5 worm cellular contexts compared by ENCODE assay signal in genomic region chrIII:8655412-8655811, ce11.
TF ChIP-seq lines count a peak whose summit lies in the region.

No protein-coding gene starts in this region.

TF ChIP-seq in whole organism, L1 larva, 84 proteins besides CTCF, POLR2A, EP300 and RAD21:
- TF ChIP-seq snpc-4 (tag; optimal IDR thresholded peaks at IDR 0.05; lab: Kevin White, UChicago) (no peak), efl-1 (optimal IDR thresholded peaks at IDR 0.05; lab: Kevin White, UChicago) (no peak), efl-1 (GFP tag; optimal IDR thresholded peaks at IDR 0.05 in 1 of 2; lab: Kevin White, UChicago) (peak in 1 of 2 experiments; percentile 22), mdl-1 (tag; optimal IDR thresholded peaks at IDR 0.05; lab: Kevin White, UChicago) (peak in 1 of 2 experiments; percentile 2), nhr-20 (tag; optimal IDR thresholded peaks at IDR 0.05; lab: Kevin White, UChicago) (peak; percentile 60), tbx-2 (tag; optimal IDR thresholded peaks at IDR 0.05; lab: Kevin White, UChicago) (peak; percentile 5), nhr-71 (tag; optimal IDR thresholded peaks at IDR 0.05; lab: Kevin White, UChicago) (peak; percentile 51), elt-3 (tag; optimal IDR thresholded peaks at IDR 0.05; lab: Kevin White, UChicago) (peak in 1 of 6 experiments; percentile 38), grh-1 (GFP tag; IDR thresholded peaks at IDR 0.05; lab: Robert Waterston, UW) (no peak), nhr-19 (GFP tag; conservative IDR thresholded peaks at IDR 0.05; lab: Robert Waterston, UW) (peak; percentile 24; the same call in 1 of the 2 replicates), ceh-8 (GFP tag; optimal IDR thresholded peaks at IDR 0.05; lab: Kevin White, UChicago) (peak; percentile 56), C04F5.9 (tag; optimal IDR thresholded peaks at IDR 0.05; lab: Kevin White, UChicago) (no peak), pqm-1 (tag; optimal IDR thresholded peaks at IDR 0.05; lab: Kevin White, UChicago) (no peak), snu-23 (GFP tag; optimal IDR thresholded peaks at IDR 0.05; lab: Kevin White, UChicago) (peak; percentile 40), C34B4.2 (tag; optimal IDR thresholded peaks at IDR 0.05; lab: Kevin White, UChicago) (no peak), lin-14 (GFP tag; optimal IDR thresholded peaks at IDR 0.05; lab: Kevin White, UChicago) (peak; percentile 23), nhr-85 (tag; lab: Kevin White, UChicago) (peak; percentile 73)
TF ChIP-seq in whole organism, L1 larva: peak in this region for 11.

TF ChIP-seq in whole organism, L2 larva, 48 proteins besides CTCF, POLR2A, EP300 and RAD21:
- TF ChIP-seq sma-3 (GFP tag; optimal IDR thresholded peaks at IDR 0.05; lab: Kevin White, UChicago) (peak; percentile 50), unc-39 (tag; optimal IDR thresholded peaks at IDR 0.05; lab: Kevin White, UChicago) (no peak), F13H6.1 (tag; optimal IDR thresholded peaks at IDR 0.05; lab: Kevin White, UChicago) (peak; percentile 1), sma-9 (GFP tag; optimal IDR thresholded peaks at IDR 0.05; lab: Kevin White, UChicago) (peak; percentile 11), sma-9 (tag; optimal IDR thresholded peaks at IDR 0.05; lab: Kevin White, UChicago) (no peak), lin-11 (tag; optimal IDR thresholded peaks at IDR 0.05; lab: Kevin White, UChicago) (no peak), mab-5 (tag; optimal IDR thresholded peaks at IDR 0.05; lab: Kevin White, UChicago) (no peak), nhr-25 (tag; optimal IDR thresholded peaks at IDR 0.05; lab: Kevin White, UChicago) (peak; percentile 55)

TF ChIP-seq in whole organism, L3 larva, 47 proteins besides CTCF, POLR2A, EP300 and RAD21:
- TF ChIP-seq elt-3 (tag; optimal IDR thresholded peaks at IDR 0.05; lab: Kevin White, UChicago) = no peak
- TF ChIP-seq nfya-1 (tag; optimal IDR thresholded peaks at IDR 0.05; lab: Kevin White, UChicago; ENCODE audit: insufficient read depth) = peak; percentile 5
- TF ChIP-seq pqm-1 (tag; optimal IDR thresholded peaks at IDR 0.05; lab: Kevin White, UChicago) = no peak
- TF ChIP-seq snpc-4 (tag; optimal IDR thresholded peaks at IDR 0.05; lab: Kevin White, UChicago) = no peak
- peak; percentile 7 for TF ChIP-seq nhr-25 (tag; optimal IDR thresholded peaks at IDR 0.05; lab: Kevin White, UChicago)
- peak; percentile 71 for TF ChIP-seq mml-1 (tag; optimal IDR thresholded peaks at IDR 0.05; lab: Kevin White, UChicago)

TF ChIP-seq in whole organism, L4 larva, 104 proteins besides CTCF, POLR2A, EP300 and RAD21:
- TF ChIP-seq mxl-2 (GFP tag; conservative IDR thresholded peaks at IDR 0.05; lab: Robert Waterston, UW) (0 out of 2 replicates have a peak, but pooled peaks have one; percentile 41), F10B5.3 (tag; optimal IDR thresholded peaks at IDR 0.05; lab: Kevin White, UChicago) (no peak), nhr-48 (tag; optimal IDR thresholded peaks at IDR 0.05; lab: Kevin White, UChicago) (peak; percentile 22), nhr-11 (tag; optimal IDR thresholded peaks at IDR 0.05; lab: Kevin White, UChicago) (no peak), hlh-30 (tag; optimal IDR thresholded peaks at IDR 0.05; lab: Kevin White, UChicago; ENCODE audit: insufficient read depth) (peak; percentile 59), dmd-6 (GFP tag; IDR thresholded peaks at IDR 0.05; lab: Robert Waterston, UW) (peak; percentile 30; the same call in 1 of the 2 replicates), daf-19 (GFP tag; conservative IDR thresholded peaks at IDR 0.05; lab: Robert Waterston, UW) (no peak), T20F7.1 (GFP tag; optimal IDR thresholded peaks at IDR 0.05; lab: Kevin White, UChicago) (peak; percentile 6)

TF ChIP-seq in whole organism, young adult, 124 proteins besides CTCF, POLR2A, EP300 and RAD21:
- TF ChIP-seq ztf-26 (tag; optimal IDR thresholded peaks at IDR 0.05; lab: Kevin White, UChicago) (peak; percentile 14), tlf-1 (GFP tag; optimal IDR thresholded peaks at IDR 0.05; lab: Kevin White, UChicago) (no peak), madf-3 (GFP tag; IDR thresholded peaks at IDR 0.05; lab: Robert Waterston, UW) (no peak)
TF ChIP-seq in whole organism, young adult: peak in this region for 1.
